Worm (Caenorhabditis elegans) whole organism, young adult: Measurements from ENCODE around the gene F35H8.12.

Experiments used
- B0019.2 ChIP-seq: fragments of 200-800 bp; sonication (Bioruptor generic); conservative IDR thresholded peaks from 2 replicates; pipeline ENCODE4 v1.3.6; 2022; ENCODE audit warnings: missing genetic modification reagents, missing genetic modification characterization, missing compliant biosample characterization
- C06A6.2 ChIP-seq: fragments of 200-800 bp; sonication (Bioruptor generic); conservative IDR thresholded peaks from 2 replicates; pipeline ENCODE4 v1.3.6; 2022; ENCODE audit warnings: missing genetic modification characterization, missing compliant biosample characterization
- F10E7.11 ChIP-seq: sonication (generic microtip); optimal IDR thresholded peaks from 2 replicates; lab custom pipeline; 2017; ENCODE audit warnings: mild to moderate bottlenecking, missing genetic modification characterization, moderate library complexity, missing compliant biosample characterization
- F49E8.2 ChIP-seq: sonication (generic microtip); optimal IDR thresholded peaks from 3 replicates; lab custom pipeline; 2017; ENCODE audit warnings: missing genetic modification characterization, mild to moderate bottlenecking, missing compliant biosample characterization, antibody characterized with exemption, moderate library complexity; ENCODE audit not compliant: insufficient read depth
- F52B5.7 ChIP-seq: sonication (generic microtip); optimal IDR thresholded peaks from 2 replicates; lab custom pipeline; 2016; ENCODE audit warnings: mild to moderate bottlenecking, missing genetic modification characterization, missing compliant biosample characterization
- F55B11.4 ChIP-seq: sonication (generic microtip); optimal IDR thresholded peaks from 2 replicates; lab custom pipeline; 2016; ENCODE audit warnings: missing compliant biosample characterization, missing genetic modification characterization, borderline replicate concordance; ENCODE audit not compliant: insufficient read depth
- K12H6.12 ChIP-seq: fragments of 200-800 bp; sonication (Bioruptor generic); optimal IDR thresholded peaks from 2 replicates; lab custom pipeline; 2018; ENCODE audit warnings: mild to moderate bottlenecking, missing genetic modification characterization, missing compliant biosample characterization
- Y53F4B.3 ChIP-seq: fragments of 200-800 bp; sonication (Bioruptor generic); IDR thresholded peaks from 2 replicates; pipeline ENCODE4 v1.3.6; 2022; ENCODE audit warnings: missing genetic modification reagents, missing genetic modification characterization, missing compliant biosample characterization
- Y53G8AR.9 ChIP-seq: fragments of 200-800 bp; sonication (Bioruptor generic); conservative IDR thresholded peaks from 2 replicates; pipeline ENCODE4 v1.3.6; 2022; ENCODE audit warnings: missing genetic modification reagents, missing genetic modification characterization, missing compliant biosample characterization
- Y79H2A.3 ChIP-seq: fragments of 200-800 bp; sonication (Bioruptor generic); conservative IDR thresholded peaks from 2 replicates; pipeline ENCODE4 v1.3.6; 2022; ENCODE audit warnings: missing genetic modification reagents, missing genetic modification characterization, missing compliant biosample characterization
- aptf-2 ChIP-seq: fragments of 200-800 bp; sonication (Bioruptor generic); conservative IDR thresholded peaks from 2 replicates; pipeline ENCODE4 v1.3.6; 2022; ENCODE audit warnings: missing genetic modification reagents, missing genetic modification characterization, missing compliant biosample characterization
- atf-7 ChIP-seq: sonication (generic microtip); optimal IDR thresholded peaks from 2 replicates; lab custom pipeline; 2017; ENCODE audit warnings: mild to moderate bottlenecking, missing genetic modification characterization, missing compliant biosample characterization
- athp-1 ChIP-seq: sonication (generic microtip); optimal IDR thresholded peaks from 2 replicates; lab custom pipeline; 2017; ENCODE audit warnings: mild to moderate bottlenecking, missing genetic modification characterization, missing compliant biosample characterization
- attf-3 ChIP-seq: fragments of 200-800 bp; sonication (Bioruptor generic); conservative IDR thresholded peaks from 2 replicates; pipeline ENCODE4 v1.3.6; 2022; ENCODE audit warnings: missing genetic modification reagents, missing genetic modification characterization, missing compliant biosample characterization
- attf-6 ChIP-seq: fragments of 200-800 bp; sonication (Bioruptor generic); IDR thresholded peaks from 2 replicates; pipeline ENCODE4 v1.3.6; 2022; ENCODE audit warnings: missing genetic modification reagents, missing genetic modification characterization, missing compliant biosample characterization
- bed-2 ChIP-seq: fragments of 200-800 bp; sonication (Bioruptor generic); IDR thresholded peaks from 2 replicates; pipeline ENCODE4 v1.3.6; 2022; ENCODE audit warnings: missing genetic modification reagents, missing genetic modification characterization, missing compliant biosample characterization
- ceh-79 ChIP-seq: sonication (generic microtip); optimal IDR thresholded peaks from 2 replicates; lab custom pipeline; 2017; ENCODE audit warnings: mild to moderate bottlenecking, missing genetic modification characterization, missing compliant biosample characterization
- dox-1 ChIP-seq: fragments of 200-800 bp; sonication (Bioruptor generic); IDR thresholded peaks from 2 replicates; pipeline ENCODE4 v1.3.6; 2022; ENCODE audit warnings: missing genetic modification reagents, missing genetic modification characterization, missing compliant biosample characterization
- dpl-1 ChIP-seq: fragments of 150-350 bp; optimal IDR thresholded peaks from 2 replicates; lab custom pipeline; 2014; ENCODE audit warnings: missing biosample characterization, missing genetic modification reagents, missing genetic modification characterization
- egl-18 ChIP-seq: fragments of 200-800 bp; sonication (Bioruptor generic); IDR thresholded peaks from 2 replicates; pipeline ENCODE4 v1.3.6; 2022; ENCODE audit warnings: missing genetic modification reagents, missing genetic modification characterization, missing compliant biosample characterization
- ekl-4 ChIP-seq: fragments of 200-800 bp; sonication (Bioruptor generic); IDR thresholded peaks from 2 replicates; pipeline ENCODE4 v1.3.6; 2022; ENCODE audit warnings: missing genetic modification reagents, missing genetic modification characterization, missing compliant biosample characterization
- ets-4 ChIP-seq: fragments of 200-800 bp; sonication (Bioruptor generic); optimal IDR thresholded peaks from 2 replicates; lab custom pipeline; 2018; ENCODE audit warnings: mild to moderate bottlenecking, missing genetic modification characterization, missing compliant biosample characterization
- hmg-1.2 ChIP-seq: fragments of 200-800 bp; sonication (Bioruptor generic); IDR thresholded peaks from 2 replicates; pipeline ENCODE4 v1.3.6; 2022; ENCODE audit warnings: missing genetic modification reagents, missing genetic modification characterization, missing compliant biosample characterization
- hrde-1 ChIP-seq: sonication (generic microtip); optimal IDR thresholded peaks from 2 replicates; lab custom pipeline; 2016; ENCODE audit warnings: missing genetic modification characterization, mild to moderate bottlenecking, missing compliant biosample characterization, moderate library complexity, missing genotype, missing genetic modification reagents, borderline replicate concordance
- lin-54 ChIP-seq: fragments of 200-800 bp; sonication (Bioruptor generic); optimal IDR thresholded peaks from 2 replicates; lab custom pipeline; 2018; ENCODE audit warnings: mild to moderate bottlenecking, missing genetic modification characterization, missing compliant biosample characterization
- madf-10 ChIP-seq: sonication (generic microtip); optimal IDR thresholded peaks from 2 replicates; lab custom pipeline; 2016; ENCODE audit warnings: mild to moderate bottlenecking, missing genetic modification characterization, missing compliant biosample characterization
- mcd-1 ChIP-seq: fragments of 200-800 bp; sonication (Bioruptor generic); IDR thresholded peaks from 2 replicates; pipeline ENCODE4 v1.3.6; 2022; ENCODE audit warnings: missing genetic modification reagents, missing genetic modification characterization, missing compliant biosample characterization
- mel-28 ChIP-seq: sonication (generic microtip); optimal IDR thresholded peaks from 2 replicates; lab custom pipeline; 2016; ENCODE audit warnings: borderline replicate concordance, mild to moderate bottlenecking, missing genetic modification characterization, missing compliant biosample characterization
- mes-4 ChIP-seq: sonication (generic microtip); optimal IDR thresholded peaks from 2 replicates; lab custom pipeline; 2016; ENCODE audit warnings: missing genotype, missing genetic modification characterization, missing compliant biosample characterization
- nfya-1 ChIP-seq: sonication (generic microtip); optimal IDR thresholded peaks from 2 replicates; lab custom pipeline; 2017; ENCODE audit warnings: antibody characterized with exemption, missing compliant biosample characterization, missing genetic modification characterization, borderline replicate concordance; ENCODE audit not compliant: insufficient read depth
- nfya-2 ChIP-seq: fragments of 200-800 bp; sonication (Bioruptor generic); IDR thresholded peaks from 2 replicates; pipeline ENCODE4 v1.3.6; 2022; ENCODE audit warnings: missing genetic modification reagents, missing genetic modification characterization, missing compliant biosample characterization
- nhr-120 ChIP-seq: fragments of 200-800 bp; sonication (Bioruptor generic); IDR thresholded peaks from 2 replicates; pipeline ENCODE4 v1.3.6; 2022; ENCODE audit warnings: missing genetic modification characterization, missing compliant biosample characterization
- nhr-179 ChIP-seq: sonication (generic microtip); optimal IDR thresholded peaks from 2 replicates; lab custom pipeline; 2016; ENCODE audit warnings: mild to moderate bottlenecking, missing genetic modification characterization, missing compliant biosample characterization
- nhr-27 ChIP-seq: fragments of 200-800 bp; sonication (Bioruptor generic); optimal IDR thresholded peaks from 2 replicates; lab custom pipeline; 2018; ENCODE audit warnings: mild to moderate bottlenecking, missing genetic modification characterization, moderate library complexity, missing compliant biosample characterization
- sdz-38 ChIP-seq: sonication (generic microtip); optimal IDR thresholded peaks from 2 replicates; lab custom pipeline; 2016; ENCODE audit warnings: missing genotype, missing genetic modification characterization, missing compliant biosample characterization
- sea-2 ChIP-seq: fragments of 200-800 bp; sonication (Bioruptor generic); IDR thresholded peaks from 2 replicates; pipeline ENCODE4 v1.3.6; 2022; ENCODE audit warnings: missing genetic modification characterization, missing compliant biosample characterization
- snpc-1.3 ChIP-seq: sonication (generic microtip); optimal IDR thresholded peaks from 2 replicates; lab custom pipeline; 2017; ENCODE audit warnings: missing genetic modification characterization, mild to moderate bottlenecking, missing compliant biosample characterization, antibody characterized with exemption, moderate library complexity, missing genotype, missing genetic modification reagents; ENCODE audit not compliant: insufficient read depth
- snpc-3.4 ChIP-seq: sonication (generic microtip); optimal IDR thresholded peaks from 2 replicates; lab custom pipeline; 2017; ENCODE audit warnings: missing genetic modification characterization, mild to moderate bottlenecking, missing compliant biosample characterization, antibody characterized with exemption, moderate library complexity, missing genotype, missing genetic modification reagents
- snpc-4 ChIP-seq, 5 experiments: fragments of 150-350 bp in 1 of 5; sonication (generic microtip) in 4 of 5; optimal IDR thresholded peaks; 2 replicates each; lab custom pipeline; 2014 to 2018; ENCODE audit warnings: missing genetic modification characterization in 5 of 5, missing biosample characterization in 3 of 5, antibody characterized with exemption in 2 of 5, mild to moderate bottlenecking in 2 of 5, missing compliant biosample characterization in 2 of 5, missing genotype in 2 of 5, moderate library complexity in 2 of 5, missing genetic modification reagents in 1 of 5
- somi-1 ChIP-seq: fragments of 200-800 bp; sonication (Bioruptor generic); optimal IDR thresholded peaks from 2 replicates; lab custom pipeline; 2018; ENCODE audit warnings: mild to moderate bottlenecking, missing genetic modification characterization, missing compliant biosample characterization
- sptf-2 ChIP-seq: fragments of 200-800 bp; sonication (Bioruptor generic); optimal IDR thresholded peaks from 2 replicates; lab custom pipeline; 2018; ENCODE audit warnings: mild to moderate bottlenecking, missing genetic modification characterization, missing compliant biosample characterization
- xnd-1 ChIP-seq: sonication (generic microtip); optimal IDR thresholded peaks from 2 replicates; lab custom pipeline; 2016; ENCODE audit warnings: missing genotype, missing genetic modification reagents, missing genetic modification characterization, missing compliant biosample characterization
- zfh-2 ChIP-seq: fragments of 200-800 bp; sonication (Bioruptor generic); conservative IDR thresholded peaks from 2 replicates; pipeline ENCODE4 v1.3.6; 2022; ENCODE audit warnings: missing genetic modification reagents, missing genetic modification characterization, missing compliant biosample characterization
- zim-3 ChIP-seq: sonication (generic microtip); optimal IDR thresholded peaks from 2 replicates; lab custom pipeline; 2017; ENCODE audit warnings: mild to moderate bottlenecking, missing genetic modification characterization, moderate library complexity, missing compliant biosample characterization
- ztf-22 ChIP-seq: fragments of 200-800 bp; sonication (Bioruptor generic); optimal IDR thresholded peaks from 2 replicates; lab custom pipeline; 2018; ENCODE audit warnings: mild to moderate bottlenecking, missing genetic modification characterization, moderate library complexity, missing compliant biosample characterization
- ztf-25 ChIP-seq: fragments of 200-800 bp; sonication (Bioruptor generic); IDR thresholded peaks from 2 replicates; pipeline ENCODE4 v1.3.6; 2022; ENCODE audit warnings: missing genetic modification reagents, missing genetic modification characterization, missing compliant biosample characterization
- ztf-3 ChIP-seq: fragments of 200-800 bp; sonication (Bioruptor generic); optimal IDR thresholded peaks from 2 replicates; lab custom pipeline; 2018; ENCODE audit warnings: mild to moderate bottlenecking, missing genetic modification characterization, missing compliant biosample characterization

F35H8.12 gene

ce11 chrII:9566045-9566444, 14.4 kb downstream of the F35H8.12 start (continued):
- TF ChIP-seq nhr-27 (tag; lab: Kevin White, UChicago) (no peak), somi-1 (GFP tag; lab: Kevin White, UChicago) (peak; percentile 65), nhr-120 (GFP tag; lab: Robert Waterston, UW) (0 out of 2 replicates have a peak, but pooled peaks have one; percentile 81), sptf-2 (GFP tag; lab: Kevin White, UChicago) (peak; percentile 12), F49E8.2 (tag; lab: Kevin White, UChicago) (peak; percentile 45), F10E7.11 (no peak), bed-2 (GFP tag; lab: Robert Waterston, UW) (no peak), snpc-1.3 (tag; lab: Kevin White, UChicago) (peak; percentile 55), C06A6.2 (GFP tag; lab: Robert Waterston, UW) (0 out of 2 replicates have a peak, but pooled peaks have one; percentile 17), ztf-22 (GFP tag; lab: Kevin White, UChicago) (no peak), lin-54 (GFP tag; lab: Kevin White, UChicago) (peak; percentile 48), mel-28 (tag; lab: Kevin White, UChicago) (peak; percentile 21), ekl-4 (GFP tag; lab: Robert Waterston, UW) (0 out of 2 replicates have a peak, but pooled peaks have one; percentile 62), atf-7 (tag; lab: Kevin White, UChicago) (peak; percentile 54), Y79H2A.3 (GFP tag; lab: Robert Waterston, UW) (0 out of 2 replicates have a peak, but pooled peaks have one; percentile 51), Y53F4B.3 (GFP tag; lab: Robert Waterston, UW) (no peak), egl-18 (GFP tag; lab: Robert Waterston, UW) (no peak), zfh-2 (GFP tag; lab: Robert Waterston, UW) (no peak), K12H6.12 (tag; lab: Kevin White, UChicago) (peak; percentile 52), F55B11.4 (tag; lab: Kevin White, UChicago) (no peak), snpc-4 (GFP tag; optimal IDR thresholded peaks at IDR 0.05; lab: Kevin White, UChicago) (peak; percentile 63), snpc-4 (tag; optimal IDR thresholded peaks at IDR 0.05; lab: Kevin White, UChicago) (peak in 3 of 4 experiments; percentile 44 to 74 (median 65)), F52B5.7 (tag; lab: Kevin White, UChicago) (peak; percentile 83), dpl-1 (peak; percentile 0), sdz-38 (tag; lab: Kevin White, UChicago) (no peak), mcd-1 (GFP tag; lab: Robert Waterston, UW) (peak; percentile 63), attf-6 (no peak), Y53G8AR.9 (GFP tag; lab: Robert Waterston, UW) (peak; percentile 65; the same call in 1 of the 2 replicates), aptf-2 (0 out of 2 replicates have a peak, but pooled peaks have one; percentile 65), ceh-79 (tag; lab: Kevin White, UChicago) (no peak), ztf-25 (GFP tag; lab: Robert Waterston, UW) (peak; percentile 97), B0019.2 (no peak), mes-4 (tag; lab: Kevin White, UChicago) (peak; percentile 58), snpc-3.4 (peak; percentile 88), madf-10 (tag; lab: Kevin White, UChicago) (peak; percentile 53), sea-2 (GFP tag; lab: Robert Waterston, UW) (no peak), nhr-179 (tag; lab: Kevin White, UChicago) (no peak), hmg-1.2 (GFP tag; lab: Robert Waterston, UW) (peak; percentile 72), attf-3 (GFP tag; lab: Robert Waterston, UW) (peak; percentile 72), ztf-3 (GFP tag; lab: Kevin White, UChicago) (no peak), nfya-1 (tag; lab: Kevin White, UChicago) (no peak), xnd-1 (tag; lab: Kevin White, UChicago) (no peak), hrde-1 (tag; lab: Kevin White, UChicago) (peak; percentile 68), dox-1 (GFP tag; lab: Robert Waterston, UW) (peak; percentile 83), ets-4 (GFP tag; lab: Kevin White, UChicago) (no peak), zim-3 (tag; lab: Kevin White, UChicago) (peak; percentile 87), nfya-2 (no peak), athp-1 (tag; lab: Kevin White, UChicago) (peak; percentile 68)
